Worm (Caenorhabditis elegans) whole organism, mixed stage, embryonic: ENCODE results near the gene F58F12.3.

Experiments
- ces-1 ChIP-seq: fragments of 150-350 bp; optimal IDR thresholded peaks from 2 replicates; lab custom pipeline; 2014; ENCODE audit warnings: missing biosample characterization, missing genetic modification reagents, missing genetic modification characterization
- elt-1 ChIP-seq: sonication (generic microtip); optimal IDR thresholded peaks from 2 replicates; lab custom pipeline; 2017; ENCODE audit warnings: missing genetic modification characterization, mild to moderate bottlenecking, missing compliant biosample characterization, antibody characterized with exemption, moderate library complexity, borderline replicate concordance; ENCODE audit not compliant: insufficient read depth
- elt-3 ChIP-seq: fragments of 150-350 bp; optimal IDR thresholded peaks from 2 replicates; lab custom pipeline; 2014; ENCODE audit warnings: missing biosample characterization, missing genetic modification characterization
- ham-2 ChIP-seq: fragments of 200-800 bp; sonication (Bioruptor generic); optimal IDR thresholded peaks from 2 replicates; lab custom pipeline; 2018; ENCODE audit warnings: mild to moderate bottlenecking, missing genetic modification characterization, missing compliant biosample characterization
- lsy-2 ChIP-seq: fragments of 150-350 bp; optimal IDR thresholded peaks from 2 replicates; lab custom pipeline; 2014; ENCODE audit warnings: missing biosample characterization, missing genetic modification characterization
- nhr-2 ChIP-seq: fragments of 150-350 bp; optimal IDR thresholded peaks from 2 replicates; lab custom pipeline; 2014; ENCODE audit warnings: missing biosample characterization, missing genetic modification characterization
- nhr-76 ChIP-seq: sonication (generic microtip); optimal IDR thresholded peaks from 2 replicates; lab custom pipeline; 2017; ENCODE audit warnings: missing biosample characterization, missing genetic modification characterization
- sem-2 ChIP-seq: fragments of 200-800 bp; sonication (Bioruptor generic); optimal IDR thresholded peaks from 2 replicates; lab custom pipeline; 2018; ENCODE audit warnings: mild to moderate bottlenecking, missing genetic modification characterization, missing compliant biosample characterization
- sptf-1 ChIP-seq: sonication (generic microtip); optimal IDR thresholded peaks from 2 replicates; lab custom pipeline; 2017; ENCODE audit warnings: mild to moderate bottlenecking, missing genetic modification characterization, moderate library complexity, missing compliant biosample characterization
- unc-39 ChIP-seq: fragments of 150-350 bp; optimal IDR thresholded peaks from 2 replicates; lab custom pipeline; 2014; ENCODE audit warnings: missing biosample characterization, missing genetic modification characterization
- unc-62 ChIP-seq: fragments of 150-350 bp; optimal IDR thresholded peaks from 2 replicates; lab custom pipeline; 2014; ENCODE audit warnings: missing biosample characterization, missing genetic modification reagents, missing genetic modification characterization
- ztf-11 ChIP-seq: fragments of 150-350 bp; optimal IDR thresholded peaks from 2 replicates; lab custom pipeline; 2014; ENCODE audit warnings: missing biosample characterization, missing genetic modification characterization

DNA sequence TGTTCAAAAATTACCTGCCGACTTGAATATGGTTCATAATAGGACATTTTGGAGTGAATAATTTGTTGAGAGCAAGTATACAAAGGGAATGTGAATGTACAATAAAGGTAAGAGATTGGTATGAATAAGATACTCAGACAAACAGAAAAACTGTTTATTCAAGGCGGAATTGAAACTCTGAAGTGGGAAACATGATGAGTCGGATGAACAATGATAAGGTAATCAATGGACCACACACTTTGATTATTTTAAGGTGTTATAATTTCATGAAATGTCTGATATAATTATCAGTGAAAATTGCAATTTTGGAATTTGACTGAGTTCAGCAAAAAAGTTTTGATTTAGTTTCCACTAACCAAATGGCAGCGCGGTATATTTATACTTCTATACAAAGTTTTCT lies 51.6 kb downstream of the F58F12.3 start:
- TF ChIP-seq nhr-76 (tag; lab: Kevin White, UChicago) = no peak
- TF ChIP-seq elt-1 = no peak
- no peak for TF ChIP-seq sptf-1 (tag; lab: Kevin White, UChicago)
- no peak for TF ChIP-seq unc-62
- no peak for TF ChIP-seq elt-3 (tag; lab: Kevin White, UChicago)
- TF ChIP-seq ham-2 = no peak
- TF ChIP-seq unc-39 = no peak
- no peak for TF ChIP-seq sem-2 (GFP tag; lab: Kevin White, UChicago)
- no peak for TF ChIP-seq lsy-2 (tag; lab: Kevin White, UChicago)
- TF ChIP-seq nhr-2 (tag; lab: Kevin White, UChicago) = no peak
- no peak for TF ChIP-seq ztf-11
- TF ChIP-seq ces-1 (GFP tag; lab: Kevin White, UChicago) = no peak
